Fruit fly (Drosophila melanogaster) whole organism, embryonic: ENCODE results near the gene CG11168.

Experiments used
- CG1647 ChIP-seq: fragments of 200-800 bp; sonication (Bioruptor generic); optimal IDR thresholded peaks from 3 replicates; lab custom pipeline; 2016; ENCODE audit warnings: missing biosample characterization, missing genetic modification characterization
- CG17186 ChIP-seq: fragments of 200-800 bp; sonication (Bioruptor generic); optimal IDR thresholded peaks from 3 replicates; lab custom pipeline; 2017; ENCODE audit warnings: missing biosample characterization, missing genetic modification reagents, missing genetic modification characterization
- CG17612 ChIP-seq: fragments of 200-800 bp; sonication (Bioruptor generic); IDR thresholded peaks from 2 replicates; pipeline ENCODE4 v1.3.6; 2022; ENCODE audit warnings: missing biosample characterization, missing genetic modification characterization
- CG2202 ChIP-seq: fragments of 200-800 bp; sonication (Bioruptor generic); optimal IDR thresholded peaks from 2 replicates; lab custom pipeline; 2018; ENCODE audit warnings: missing biosample characterization, mild to moderate bottlenecking, missing genetic modification characterization
- CG30403 ChIP-seq: fragments of 200-800 bp; sonication (Bioruptor generic); optimal IDR thresholded peaks from 3 replicates; lab custom pipeline; 2016; ENCODE audit warnings: missing biosample characterization, missing genetic modification characterization
- CG30431 ChIP-seq: fragments of 200-800 bp; sonication (Bioruptor generic); optimal IDR thresholded peaks from 2 replicates; lab custom pipeline; 2017; ENCODE audit warnings: missing biosample characterization, missing genetic modification characterization
- CG32532 ChIP-seq: fragments of 200-800 bp; sonication (Bioruptor generic); IDR thresholded peaks from 2 replicates; pipeline ENCODE4 v1.3.6; 2022; ENCODE audit warnings: missing biosample characterization, missing genetic modification characterization
- CG3281 ChIP-seq: fragments of 200-800 bp; sonication (Bioruptor generic); optimal IDR thresholded peaks from 3 replicates; lab custom pipeline; 2017; ENCODE audit warnings: missing biosample characterization, mild to moderate bottlenecking, missing genetic modification characterization
- CG3838 ChIP-seq: fragments of 200-800 bp; sonication (Bioruptor generic); optimal IDR thresholded peaks from 3 replicates; lab custom pipeline; 2016; ENCODE audit warnings: missing biosample characterization, missing genetic modification characterization
- CG42726 ChIP-seq: fragments of 200-800 bp; sonication (Bioruptor generic); IDR thresholded peaks from 2 replicates; pipeline ENCODE4 v1.3.6; 2022; ENCODE audit warnings: missing biosample characterization, missing genetic modification characterization; ENCODE audit not compliant: partially characterized antibody
- CG4404 ChIP-seq: fragments of 200-800 bp; sonication (Bioruptor generic); IDR thresholded peaks from 2 replicates; pipeline ENCODE4 v1.3.6; 2022; ENCODE audit warnings: missing biosample characterization, missing genetic modification characterization
- CG5180 ChIP-seq: fragments of 200-800 bp; sonication (Bioruptor generic); optimal IDR thresholded peaks from 3 replicates; lab custom pipeline; 2017; ENCODE audit warnings: missing biosample characterization, missing genetic modification characterization, mild to moderate bottlenecking, moderate library complexity, missing genetic modification reagents
- CG5245 ChIP-seq: fragments of 200-800 bp; sonication (Bioruptor generic); optimal IDR thresholded peaks from 3 replicates; lab custom pipeline; 2016; ENCODE audit warnings: missing biosample characterization, missing genetic modification characterization
- CG7987 ChIP-seq: fragments of 200-800 bp; sonication (Bioruptor generic); optimal IDR thresholded peaks from 2 replicates; lab custom pipeline; 2018; ENCODE audit warnings: missing biosample characterization, mild to moderate bottlenecking, missing genetic modification characterization, moderate library complexity
- CG8944 ChIP-seq: fragments of 200-800 bp; sonication (Bioruptor generic); optimal IDR thresholded peaks from 3 replicates; lab custom pipeline; 2016; ENCODE audit warnings: missing biosample characterization, missing genetic modification characterization
- CG9876 ChIP-seq: fragments of 200-800 bp; sonication (Bioruptor generic); optimal IDR thresholded peaks from 2 replicates; lab custom pipeline; 2016; ENCODE audit warnings: missing biosample characterization, missing genetic modification characterization
- CkIIα-i1 ChIP-seq: fragments of 200-800 bp; sonication (Bioruptor generic); IDR thresholded peaks from 2 replicates; pipeline ENCODE4 v1.3.6; 2022; ENCODE audit warnings: missing biosample characterization, missing genetic modification characterization
- Doc3 ChIP-seq: fragments of 200-800 bp; sonication (Bioruptor generic); IDR thresholded peaks from 3 replicates; pipeline ENCODE4 v1.3.6; 2022; ENCODE audit warnings: missing biosample characterization, missing genetic modification characterization; ENCODE audit not compliant: partially characterized antibody
- GATAe ChIP-seq: fragments of 200-800 bp; sonication (Bioruptor generic); conservative IDR thresholded peaks from 2 replicates; pipeline ENCODE4 v1.3.6; 2022; ENCODE audit warnings: missing biosample characterization, missing genetic modification characterization
- Hmx ChIP-seq: fragments of 200-800 bp; sonication (Bioruptor generic); optimal IDR thresholded peaks from 2 replicates; lab custom pipeline; 2016; ENCODE audit warnings: missing biosample characterization, missing genetic modification characterization
- Hsf ChIP-seq: fragments of 200-800 bp; sonication (Bioruptor generic); optimal IDR thresholded peaks from 3 replicates; lab custom pipeline; 2016; ENCODE audit warnings: missing biosample characterization, missing genetic modification characterization
- Nf-YA ChIP-seq: fragments of 200-800 bp; sonication (Bioruptor generic); IDR thresholded peaks from 2 replicates; pipeline ENCODE4 v1.3.6; 2022; ENCODE audit warnings: missing biosample characterization, missing genetic modification characterization
- NfI ChIP-seq: fragments of 200-800 bp; sonication (Bioruptor generic); optimal IDR thresholded peaks from 3 replicates; lab custom pipeline; 2018; ENCODE audit warnings: missing biosample characterization, mild to moderate bottlenecking, missing genetic modification characterization, moderate library complexity
- Optix ChIP-seq: fragments of 200-800 bp; sonication (Bioruptor generic); IDR thresholded peaks from 3 replicates; pipeline ENCODE4 v1.3.6; 2022; ENCODE audit warnings: missing biosample characterization, missing genetic modification characterization
- Pdp1 ChIP-seq, 2 experiments: fragments of 200-800 bp; sonication (Bioruptor generic); optimal IDR thresholded peaks; 3 replicates each; lab custom pipeline; 2016; ENCODE audit warnings: missing biosample characterization in 2 of 2, missing genetic modification characterization in 2 of 2, mild to moderate bottlenecking in 1 of 2, moderate library complexity in 1 of 2
- TFAM ChIP-seq: fragments of 200-800 bp; sonication (Bioruptor generic); optimal IDR thresholded peaks from 2 replicates; lab custom pipeline; 2017; ENCODE audit warnings: missing biosample characterization, missing genetic modification characterization, inconsistent platforms
- chinmo ChIP-seq: fragments of 200-800 bp; sonication (Bioruptor generic); IDR thresholded peaks from 4 replicates; pipeline ENCODE4 v1.3.6; 2022; ENCODE audit warnings: missing biosample characterization, missing genetic modification characterization; ENCODE audit not compliant: partially characterized antibody
- crol ChIP-seq: fragments of 200-800 bp; sonication (Bioruptor generic); IDR thresholded peaks from 2 replicates; pipeline ENCODE4 v1.3.6; 2022; ENCODE audit warnings: missing biosample characterization, missing genetic modification characterization
- eyg ChIP-seq: fragments of 200-800 bp; sonication (Bioruptor generic); optimal IDR thresholded peaks from 3 replicates; lab custom pipeline; 2016; ENCODE audit warnings: missing biosample characterization, missing genetic modification characterization
- fu2 ChIP-seq: fragments of 200-800 bp; sonication (Bioruptor generic); optimal IDR thresholded peaks from 2 replicates; lab custom pipeline; 2016; ENCODE audit warnings: missing biosample characterization, missing genetic modification characterization
- gce ChIP-seq: fragments of 200-800 bp; sonication (Bioruptor generic); IDR thresholded peaks from 3 replicates; pipeline ENCODE4 v1.3.6; 2022; ENCODE audit warnings: missing biosample characterization, missing genetic modification characterization
- h ChIP-seq: fragments of >200 bp; optimal IDR thresholded peaks from 2 replicates; lab custom pipeline; 2017
- hb ChIP-seq: fragments of 200-800 bp; sonication (Bioruptor generic); IDR thresholded peaks from 3 replicates; pipeline ENCODE4 v1.3.6; 2022; ENCODE audit warnings: missing biosample characterization, missing genetic modification characterization; ENCODE audit not compliant: partially characterized antibody
- insv ChIP-seq, 2 experiments: fragments of 200-800 bp; sonication (Bioruptor generic); optimal IDR thresholded peaks; 3 replicates each; lab custom pipeline; 2016 to 2018; ENCODE audit warnings: missing biosample characterization in 2 of 2, missing genetic modification characterization in 2 of 2
- jumu ChIP-seq: fragments of 200-800 bp; sonication (Bioruptor generic); optimal IDR thresholded peaks from 3 replicates; lab custom pipeline; 2016; ENCODE audit warnings: missing biosample characterization, missing genetic modification characterization
- kay ChIP-seq: fragments of 200-800 bp; sonication (Bioruptor generic); optimal IDR thresholded peaks from 2 replicates; lab custom pipeline; 2016; ENCODE audit warnings: missing biosample characterization, missing genetic modification characterization
- lola ChIP-seq, 3 experiments: fragments of >200 bp in 2 of 3; fragments of 200-800 bp in 1 of 3; sonication (Bioruptor generic) in 1 of 3; optimal IDR thresholded peaks; 2 replicates each; lab custom pipeline; 2017 to 2019; ENCODE audit warnings: missing biosample characterization in 3 of 3, missing genetic modification characterization in 3 of 3, mild to moderate bottlenecking in 1 of 3, moderate library complexity in 1 of 3
- mirr ChIP-seq: fragments of 200-800 bp; sonication (Bioruptor generic); optimal IDR thresholded peaks from 3 replicates; lab custom pipeline; 2018; ENCODE audit warnings: missing biosample characterization, mild to moderate bottlenecking, missing genetic modification characterization
- nerfin-2 ChIP-seq: fragments of 200-800 bp; sonication (Bioruptor generic); IDR thresholded peaks from 2 replicates; pipeline ENCODE4 v1.3.6; 2022; ENCODE audit warnings: missing biosample characterization, missing genetic modification characterization; ENCODE audit not compliant: partially characterized antibody
- onecut ChIP-seq: fragments of 200-800 bp; sonication (Bioruptor generic); IDR thresholded peaks from 2 replicates; pipeline ENCODE4 v1.3.6; 2022; ENCODE audit warnings: missing biosample characterization, missing genetic modification characterization
- org-1 ChIP-seq: fragments of 200-800 bp; sonication (Bioruptor generic); optimal IDR thresholded peaks from 2 replicates; lab custom pipeline; 2017; ENCODE audit warnings: missing biosample characterization, missing genetic modification characterization
- peb ChIP-seq: fragments of 200-800 bp; sonication (Bioruptor generic); IDR thresholded peaks from 2 replicates; pipeline ENCODE4 v1.3.6; 2022; ENCODE audit warnings: missing biosample characterization, missing genetic modification characterization
- pho ChIP-seq: fragments of 200-800 bp; sonication (Bioruptor generic); optimal IDR thresholded peaks from 2 replicates; lab custom pipeline; 2016; ENCODE audit warnings: missing biosample characterization, missing genetic modification characterization
- sima ChIP-seq: fragments of 200-800 bp; sonication (Bioruptor generic); optimal IDR thresholded peaks from 2 replicates; lab custom pipeline; 2016; ENCODE audit warnings: missing biosample characterization, missing genetic modification characterization
- slou ChIP-seq: fragments of 200-800 bp; sonication (Bioruptor generic); optimal IDR thresholded peaks from 3 replicates; lab custom pipeline; 2016; ENCODE audit warnings: missing biosample characterization, missing genetic modification characterization
- slp2 ChIP-seq: fragments of 200-800 bp; sonication (Bioruptor generic); optimal IDR thresholded peaks from 2 replicates; lab custom pipeline; 2016; ENCODE audit warnings: missing biosample characterization, missing genetic modification characterization
- stwl ChIP-seq: fragments of 200-800 bp; sonication (Bioruptor generic); optimal IDR thresholded peaks from 3 replicates; lab custom pipeline; 2018; ENCODE audit warnings: missing biosample characterization, mild to moderate bottlenecking, missing genetic modification characterization, moderate library complexity
- tin ChIP-seq: fragments of 200-800 bp; sonication (Bioruptor generic); optimal IDR thresholded peaks from 3 replicates; lab custom pipeline; 2016; ENCODE audit warnings: missing biosample characterization, missing genetic modification characterization
- wdn ChIP-seq: fragments of 200-800 bp; sonication (Bioruptor generic); IDR thresholded peaks from 2 replicates; pipeline ENCODE4 v1.3.6; 2022; ENCODE audit warnings: missing biosample characterization, missing genetic modification characterization
- z ChIP-seq: fragments of 200-800 bp; sonication (Bioruptor generic); IDR thresholded peaks from 3 replicates; pipeline ENCODE4 v1.3.6; 2022; ENCODE audit warnings: missing biosample characterization, missing genetic modification characterization

CG11168 gene

DNA sequence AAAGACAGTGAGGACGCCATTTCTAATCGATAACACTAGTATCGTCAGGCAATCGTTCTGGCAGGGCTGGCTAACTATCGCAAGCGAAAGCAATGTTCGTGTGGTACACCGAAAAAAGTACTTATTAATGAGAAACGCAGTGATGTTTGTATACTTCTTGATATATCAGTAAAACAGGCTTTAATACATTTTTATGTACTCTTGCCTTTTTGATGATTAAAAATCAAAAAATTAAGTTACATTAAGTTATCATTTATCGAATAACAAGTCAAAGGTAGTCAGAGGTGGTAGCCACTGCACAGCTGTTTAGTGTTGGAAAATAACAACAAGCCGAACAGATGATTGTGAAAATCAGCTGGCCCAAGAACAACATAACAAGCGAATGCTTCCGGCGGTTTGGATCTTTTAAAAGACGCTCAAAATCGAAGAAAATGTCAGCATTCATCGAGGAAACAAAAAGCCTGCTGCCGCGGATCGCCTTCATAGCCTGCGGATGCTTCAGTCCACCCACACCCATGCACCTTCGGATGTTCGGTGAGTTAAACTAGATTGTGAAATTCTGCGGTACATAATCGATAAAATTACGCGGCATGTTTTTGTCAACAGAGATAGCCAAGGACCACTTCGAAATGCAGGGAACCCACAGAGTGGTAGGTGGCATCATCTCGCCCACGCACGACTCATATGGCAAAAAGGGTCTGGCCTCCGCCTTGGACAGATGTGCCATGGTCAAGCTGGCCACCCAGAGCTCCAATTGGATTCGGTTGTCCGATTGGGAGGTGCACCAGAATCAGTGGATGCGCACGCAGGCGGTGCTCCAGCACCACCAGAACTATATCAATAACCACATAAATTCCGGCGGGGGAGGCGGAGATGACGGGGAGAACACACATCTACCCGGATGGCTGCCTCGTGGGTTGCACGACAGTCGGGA is 27.3 kb downstream of the CG11168 start, which contains the start of the genes ssh and Nmnat (continued):
- TF ChIP-seq TFAM (no peak), fu2 (GFP tag; lab: Kevin White, UChicago) (no peak), eyg (GFP tag; lab: Kevin White, UChicago) (peak; percentile 30), CG9876 (GFP tag; lab: Kevin White, UChicago) (no peak), Nf-YA (GFP tag; lab: Robert Waterston, UW) (no peak), slp2 (peak; percentile 2), stwl (tag; lab: Kevin White, UChicago) (peak; percentile 65), nerfin-2 (GFP tag; lab: Robert Waterston, UW) (peak; percentile 88), sima (no peak), org-1 (GFP tag; lab: Kevin White, UChicago) (no peak), gce (GFP tag; lab: Robert Waterston, UW) (no peak), Pdp1 (GFP tag; optimal IDR thresholded peaks at IDR 0.05; lab: Kevin White, UChicago) (peak in 1 of 2 experiments; percentile 16), pho (GFP tag; lab: Kevin White, UChicago) (peak; percentile 41), CkIIα-i1 (GFP tag; lab: Robert Waterston, UW) (no peak), CG3281 (GFP tag; lab: Kevin White, UChicago) (peak; percentile 44), GATAe (GFP tag; lab: Robert Waterston, UW) (no peak), Optix (GFP tag; lab: Robert Waterston, UW) (no peak), CG32532 (no peak), CG30431 (GFP tag; lab: Kevin White, UChicago) (no peak), CG4404 (no peak), kay (GFP tag; lab: Kevin White, UChicago) (no peak), NfI (peak; percentile 29), CG5180 (no peak), CG1647 (no peak), mirr (GFP tag; lab: Kevin White, UChicago) (no peak), tin (GFP tag; lab: Kevin White, UChicago) (peak; percentile 10), crol (no peak), peb (GFP tag; lab: Robert Waterston, UW) (no peak), CG3838 (no peak), slou (no peak), h (lab: Kevin White, UChicago) (no peak), lola (GFP tag; optimal IDR thresholded peaks at IDR 0.05; lab: Kevin White, UChicago) (peak in 1 of 3 experiments; percentile 48), hb (GFP tag; lab: Robert Waterston, UW) (peak; percentile 92), CG30403 (GFP tag; lab: Kevin White, UChicago) (peak; percentile 57), CG7987 (GFP tag; lab: Kevin White, UChicago) (peak; percentile 1), CG8944 (GFP tag; lab: Kevin White, UChicago) (no peak), onecut (GFP tag; lab: Robert Waterston, UW) (peak; percentile 96), Doc3 (peak; percentile 86), z (GFP tag; lab: Robert Waterston, UW) (no peak), CG17612 (GFP tag; lab: Robert Waterston, UW) (no peak), Hsf (no peak), CG42726 (peak; percentile 69), Hmx (GFP tag; lab: Kevin White, UChicago) (no peak), CG2202 (tag; lab: Kevin White, UChicago) (no peak), CG5245 (GFP tag; lab: Kevin White, UChicago) (no peak), insv (GFP tag; optimal IDR thresholded peaks at IDR 0.05; lab: Kevin White, UChicago) (peak; percentile 49 to 84), jumu (peak; percentile 52), wdn (GFP tag; lab: Robert Waterston, UW) (no peak), CG17186 (GFP tag; lab: Kevin White, UChicago) (peak; percentile 56), chinmo (GFP tag; lab: Robert Waterston, UW) (peak; percentile 19; the same call in 1 of the 4 replicates)
